Fruit fly (Drosophila melanogaster): Measurements from ENCODE around the gene Gas41.

Gas41 gene

DNA sequence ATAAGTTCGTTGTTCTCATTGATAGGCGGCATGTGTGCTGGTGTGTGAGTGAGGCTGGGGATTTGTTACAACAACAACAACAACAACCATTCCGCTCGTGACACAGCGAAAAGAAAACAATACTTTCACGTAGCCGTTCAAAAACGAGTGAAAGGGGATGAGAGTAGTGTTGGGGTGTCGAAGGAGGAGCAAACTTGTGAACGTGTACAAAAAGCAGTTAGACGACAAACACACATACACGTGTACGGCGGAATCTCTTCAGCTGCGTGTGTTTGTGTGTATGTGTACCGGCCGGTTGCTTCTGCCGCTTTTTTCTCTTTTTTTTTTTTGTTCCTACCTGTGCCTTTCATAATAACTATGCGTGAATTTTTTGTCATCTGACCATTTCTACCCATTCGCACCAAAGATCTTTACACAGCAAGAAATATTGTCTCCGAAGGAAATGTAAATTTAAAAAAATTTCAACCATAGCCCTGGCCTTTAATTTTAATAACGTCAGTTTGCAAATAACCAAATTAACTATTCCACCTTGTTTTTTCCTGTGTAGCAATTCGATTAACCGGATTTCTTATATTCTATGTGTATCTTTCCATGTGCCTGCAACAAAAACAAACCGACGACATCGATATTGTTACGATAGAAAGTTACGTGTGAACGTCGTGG lies 27.8 kb downstream of the Gas41 start (continued):
- TF ChIP-seq gcm (GFP tag; optimal IDR thresholded peaks at IDR 0.05) (peak; percentile 61), tll (GFP tag; optimal IDR thresholded peaks at IDR 0.05) (no peak), CG3407 (GFP tag; optimal IDR thresholded peaks at IDR 0.05) (peak; percentile 32), sd (tag; optimal IDR thresholded peaks at IDR 0.05) (no peak), peb (GFP tag; IDR thresholded peaks at IDR 0.05) (peak; percentile 45; the same call in 1 of the 2 replicates), Mes4 (GFP tag; optimal IDR thresholded peaks at IDR 0.05) (peak; percentile 66), Lpt (GFP tag; optimal IDR thresholded peaks at IDR 0.05) (no peak), hkb (optimal IDR thresholded peaks at IDR 0.05) (no peak), hkb (GFP tag; IDR thresholded peaks at IDR 0.05) (peak; percentile 90), wor (GFP tag; IDR thresholded peaks at IDR 0.05) (peak; percentile 47; the same call in 1 of the 2 replicates), Blimp-1 (GFP tag; optimal IDR thresholded peaks at IDR 0.05) (no peak), CG18476 (GFP tag; optimal IDR thresholded peaks at IDR 0.05) (peak; percentile 33), H15 (GFP tag; IDR thresholded peaks at IDR 0.05) (no peak), Rx (GFP tag; IDR thresholded peaks at IDR 0.05) (no peak; the same call in 1 of the 2 replicates), knrl (GFP tag; IDR thresholded peaks at IDR 0.05; ENCODE audit: partially characterized antibody) (no peak), CG34422 (GFP tag; IDR thresholded peaks at IDR 0.05) (peak; percentile 74), Hr78 (GFP tag; optimal IDR thresholded peaks at IDR 0.05) (no peak), Dip2 (GFP tag; IDR thresholded peaks at IDR 0.05) (no peak), pum (GFP tag; optimal IDR thresholded peaks at IDR 0.05) (peak; percentile 57), ERR (GFP tag; optimal IDR thresholded peaks at IDR 0.05) (no peak), CG7357 (GFP tag; IDR thresholded peaks at IDR 0.05) (no peak), CG13424 (tag; optimal IDR thresholded peaks at IDR 0.05) (peak; percentile 65), scrt (GFP tag; optimal IDR thresholded peaks at IDR 0.05) (no peak), pho (GFP tag; optimal IDR thresholded peaks at IDR 0.05) (peak; percentile 50), Antp (GFP tag; optimal IDR thresholded peaks at IDR 0.05) (peak; percentile 58), grn (GFP tag; optimal IDR thresholded peaks at IDR 0.05) (no peak), Jarid2 (GFP tag; optimal IDR thresholded peaks at IDR 0.05) (no peak), zen2 (GFP tag; IDR thresholded peaks at IDR 0.05; ENCODE audit: partially characterized antibody) (no peak), tx (GFP tag; optimal IDR thresholded peaks at IDR 0.05) (peak; percentile 59), az2 (GFP tag; optimal IDR thresholded peaks at IDR 0.05) (peak; percentile 75), CG4617 (GFP tag; optimal IDR thresholded peaks at IDR 0.05; ENCODE audit: borderline replicate concordance) (peak; percentile 46), wek (GFP tag; optimal IDR thresholded peaks at IDR 0.05) (peak; percentile 9), CG10147 (GFP tag; optimal IDR thresholded peaks at IDR 0.05) (peak; percentile 57), CG1647 (GFP tag; optimal IDR thresholded peaks at IDR 0.05) (no peak), eyg (GFP tag; optimal IDR thresholded peaks at IDR 0.05) (no peak), Lim3 (GFP tag; IDR thresholded peaks at IDR 0.05) (no peak), CG8290 (GFP tag; optimal IDR thresholded peaks at IDR 0.05) (peak; percentile 58), CG8290 (tag; optimal IDR thresholded peaks at IDR 0.05) (no peak), GATAe (GFP tag; conservative IDR thresholded peaks at IDR 0.05) (no peak), gem (tag; optimal IDR thresholded peaks at IDR 0.05) (peak; percentile 86), CG14860 (GFP tag; IDR thresholded peaks at IDR 0.05; ENCODE audit: partially characterized antibody) (no peak), danr (GFP tag; IDR thresholded peaks at IDR 0.05) (0 out of 2 replicates have a peak, but pooled peaks have one; percentile 30), Xrp1 (GFP tag; IDR thresholded peaks at IDR 0.05) (peak; percentile 90), NfI (GFP tag; optimal IDR thresholded peaks at IDR 0.05) (no peak), sima (GFP tag; optimal IDR thresholded peaks at IDR 0.05) (no peak), Scr (GFP tag; IDR thresholded peaks at IDR 0.05; ENCODE audit: partially characterized antibody) (no peak), CG4404 (GFP tag; IDR thresholded peaks at IDR 0.05) (no peak), CG7963 (GFP tag; IDR thresholded peaks at IDR 0.05; ENCODE audit: partially characterized antibody) (no peak), ewg (GFP tag; optimal IDR thresholded peaks at IDR 0.05) (peak; percentile 40), dm (GFP tag; optimal IDR thresholded peaks at IDR 0.05) (peak; percentile 23)

Measured in whole organism, embryonic.